Fruit fly (Drosophila melanogaster) whole organism, embryonic: ENCODE measurements around the gene CG8907.

Experiments
- ATbp ChIP-seq: fragments of 200-800 bp; sonication (Bioruptor generic); optimal IDR thresholded peaks from 2 replicates; lab custom pipeline; 2017; ENCODE audit warnings: missing biosample characterization, mild to moderate bottlenecking, missing genetic modification characterization, missing genetic modification reagents
- Antp ChIP-seq: fragments of 200-800 bp; sonication (Bioruptor generic); optimal IDR thresholded peaks from 3 replicates; lab custom pipeline; 2016; ENCODE audit warnings: missing biosample characterization, missing genetic modification characterization
- BtbVII ChIP-seq: fragments of 200-800 bp; sonication (Bioruptor generic); optimal IDR thresholded peaks from 3 replicates; lab custom pipeline; 2017; ENCODE audit warnings: missing biosample characterization, mild to moderate bottlenecking, missing genetic modification characterization
- Bteb2 ChIP-seq: fragments of 200-800 bp; sonication (Bioruptor generic); optimal IDR thresholded peaks from 2 replicates; lab custom pipeline; 2016; ENCODE audit warnings: missing biosample characterization, missing genetic modification characterization
- CG10147 ChIP-seq: fragments of 200-800 bp; sonication (Bioruptor generic); optimal IDR thresholded peaks from 2 replicates; lab custom pipeline; 2019; ENCODE audit warnings: missing biosample characterization, mild to moderate bottlenecking, missing genetic modification characterization, moderate library complexity
- CG11247 ChIP-seq: fragments of 200-800 bp; sonication (Bioruptor generic); IDR thresholded peaks from 2 replicates; pipeline ENCODE4 v1.3.6; 2022; ENCODE audit warnings: missing biosample characterization, missing genetic modification characterization
- CG12236 ChIP-seq: fragments of 200-800 bp; sonication (Bioruptor generic); optimal IDR thresholded peaks from 2 replicates; lab custom pipeline; 2016; ENCODE audit warnings: missing biosample characterization, missing genetic modification characterization
- CG12299 ChIP-seq: fragments of 200-800 bp; sonication (Bioruptor generic); optimal IDR thresholded peaks from 2 replicates; lab custom pipeline; 2018; ENCODE audit warnings: missing biosample characterization, mild to moderate bottlenecking, missing genetic modification characterization
- CG13123 ChIP-seq: fragments of 200-800 bp; sonication (Bioruptor generic); optimal IDR thresholded peaks from 2 replicates; lab custom pipeline; 2016; ENCODE audit warnings: missing biosample characterization, missing genetic modification characterization
- CG15514 ChIP-seq: fragments of 200-800 bp; sonication (Bioruptor generic); optimal IDR thresholded peaks from 3 replicates; lab custom pipeline; 2017; ENCODE audit warnings: missing biosample characterization, missing genetic modification characterization, mild to moderate bottlenecking, moderate library complexity, missing genetic modification reagents
- CG17912 ChIP-seq: fragments of 200-800 bp; sonication (Bioruptor generic); optimal IDR thresholded peaks from 2 replicates; lab custom pipeline; 2018; ENCODE audit warnings: missing biosample characterization, mild to moderate bottlenecking, missing genetic modification characterization
- CG18011 ChIP-seq: fragments of 200-800 bp; sonication (Bioruptor generic); optimal IDR thresholded peaks from 2 replicates; lab custom pipeline; 2017; ENCODE audit warnings: missing biosample characterization, missing genetic modification characterization, mild to moderate bottlenecking, moderate library complexity, missing genotype
- CG18476 ChIP-seq: fragments of 200-800 bp; sonication (Bioruptor generic); optimal IDR thresholded peaks from 2 replicates; lab custom pipeline; 2016; ENCODE audit warnings: missing biosample characterization, mild to moderate bottlenecking, missing genetic modification characterization
- CG18764 ChIP-seq: fragments of 200-800 bp; sonication (Bioruptor generic); optimal IDR thresholded peaks from 3 replicates; lab custom pipeline; 2016; ENCODE audit warnings: missing biosample characterization, missing genetic modification characterization
- CG30020 ChIP-seq: fragments of 200-800 bp; optimal IDR thresholded peaks from 2 replicates; lab custom pipeline; 2019; ENCODE audit warnings: missing biosample characterization, mild to moderate bottlenecking, missing genetic modification characterization, moderate library complexity
- CG31365 ChIP-seq: fragments of 200-800 bp; sonication (Bioruptor generic); optimal IDR thresholded peaks from 2 replicates; lab custom pipeline; 2018; ENCODE audit warnings: missing biosample characterization, mild to moderate bottlenecking, missing genetic modification characterization
- CG32532 ChIP-seq: fragments of 200-800 bp; sonication (Bioruptor generic); IDR thresholded peaks from 2 replicates; pipeline ENCODE4 v1.3.6; 2022; ENCODE audit warnings: missing biosample characterization, missing genetic modification characterization
- CG6272 ChIP-seq: fragments of 200-800 bp; sonication (Bioruptor generic); IDR thresholded peaks from 2 replicates; pipeline ENCODE4 v1.3.6; 2022; ENCODE audit warnings: missing biosample characterization, missing genetic modification characterization
- CG6765 ChIP-seq: fragments of 200-800 bp; sonication (Bioruptor generic); optimal IDR thresholded peaks from 3 replicates; lab custom pipeline; 2017; ENCODE audit warnings: missing biosample characterization, mild to moderate bottlenecking, missing genetic modification characterization
- CG8765 ChIP-seq: fragments of 200-800 bp; sonication (Bioruptor generic); IDR thresholded peaks from 2 replicates; pipeline ENCODE4 v1.3.6; 2022; ENCODE audit warnings: missing biosample characterization, missing genetic modification characterization
- CG9797 ChIP-seq: fragments of 200-800 bp; sonication (Bioruptor generic); optimal IDR thresholded peaks from 3 replicates; lab custom pipeline; 2018; ENCODE audit warnings: missing biosample characterization, mild to moderate bottlenecking, missing genetic modification characterization
- Camta ChIP-seq: fragments of 200-800 bp; sonication (Bioruptor generic); optimal IDR thresholded peaks from 2 replicates; lab custom pipeline; 2016; ENCODE audit warnings: missing biosample characterization, missing genetic modification characterization
- Dek ChIP-seq: fragments of 200-800 bp; sonication (Bioruptor generic); optimal IDR thresholded peaks from 3 replicates; lab custom pipeline; 2019; ENCODE audit warnings: missing biosample characterization, mild to moderate bottlenecking, missing genetic modification characterization, moderate library complexity
- Dip3 ChIP-seq: fragments of 200-800 bp; sonication (Bioruptor generic); optimal IDR thresholded peaks from 3 replicates; lab custom pipeline; 2016; ENCODE audit warnings: missing biosample characterization, missing genetic modification characterization
- Doc2 ChIP-seq: fragments of 200-800 bp; sonication (Bioruptor generic); IDR thresholded peaks from 2 replicates; pipeline ENCODE4 v1.3.6; 2022; ENCODE audit warnings: missing biosample characterization, missing genetic modification characterization
- E2f1 ChIP-seq: fragments of 200-800 bp; sonication (Bioruptor generic); IDR thresholded peaks from 2 replicates; pipeline ENCODE4 v1.3.6; 2022; ENCODE audit warnings: missing biosample characterization, missing genetic modification characterization
- Ets65A ChIP-seq: fragments of 200-800 bp; sonication (Bioruptor generic); peaks from one replicate; lab custom pipeline; 2016; ENCODE audit warnings: missing biosample characterization, missing genetic modification characterization
- H15 ChIP-seq: fragments of 200-800 bp; sonication (Bioruptor generic); IDR thresholded peaks from 3 replicates; pipeline ENCODE4 v1.3.6; 2022; ENCODE audit warnings: missing biosample characterization, missing genetic modification characterization
- HLH3B ChIP-seq: fragments of 200-800 bp; sonication (Bioruptor generic); IDR thresholded peaks from 2 replicates; pipeline ENCODE4 v1.3.6; 2022; ENCODE audit warnings: missing biosample characterization, missing genetic modification characterization
- Hand ChIP-seq: fragments of 200-800 bp; sonication (Bioruptor generic); optimal IDR thresholded peaks from 2 replicates; lab custom pipeline; 2017; ENCODE audit warnings: mild to moderate bottlenecking, missing biosample characterization, missing genetic modification reagents, missing genetic modification characterization
- Hr78 ChIP-seq, 2 experiments: fragments of 200-800 bp in 1 of 2; fragments of >200 bp in 1 of 2; sonication (Bioruptor generic) in 1 of 2; optimal IDR thresholded peaks; 2 replicates each; lab custom pipeline; 2017 to 2019; ENCODE audit warnings: missing biosample characterization in 2 of 2, missing genetic modification characterization in 2 of 2, mild to moderate bottlenecking in 1 of 2, moderate library complexity in 1 of 2
- Mad ChIP-seq: fragments of 200-800 bp; sonication (Bioruptor generic); optimal IDR thresholded peaks from 2 replicates; lab custom pipeline; 2016; ENCODE audit warnings: missing biosample characterization, missing genetic modification characterization
- Rfx ChIP-seq: fragments of 200-800 bp; sonication (Bioruptor generic); IDR thresholded peaks from 2 replicates; pipeline ENCODE4 v1.3.6; 2022; ENCODE audit warnings: missing biosample characterization, missing genetic modification characterization
- Usf ChIP-seq: fragments of 200-800 bp; sonication (Bioruptor generic); optimal IDR thresholded peaks from 2 replicates; lab custom pipeline; 2017; ENCODE audit warnings: missing genotype, missing biosample characterization, missing genetic modification characterization
- ac ChIP-seq: fragments of 200-800 bp; sonication (Bioruptor generic); optimal IDR thresholded peaks from 3 replicates; lab custom pipeline; 2017; ENCODE audit warnings: missing biosample characterization, mild to moderate bottlenecking, missing genetic modification characterization
- bcd ChIP-seq: fragments of 200-800 bp; sonication (Bioruptor generic); optimal IDR thresholded peaks from 2 replicates; lab custom pipeline; 2017; ENCODE audit warnings: missing biosample characterization, mild to moderate bottlenecking, missing genetic modification characterization
- chm ChIP-seq: fragments of 200-800 bp; sonication (Bioruptor generic); IDR thresholded peaks from 2 replicates; pipeline ENCODE4 v1.3.6; 2022; ENCODE audit warnings: missing biosample characterization, missing genetic modification characterization
- danr ChIP-seq: fragments of 200-800 bp; sonication (Bioruptor generic); IDR thresholded peaks from 2 replicates; pipeline ENCODE4 v1.3.6; 2022; ENCODE audit warnings: missing biosample characterization, missing genetic modification characterization
- dimm ChIP-seq: fragments of 200-800 bp; sonication (Bioruptor generic); IDR thresholded peaks from 2 replicates; pipeline ENCODE4 v1.3.6; 2022; ENCODE audit warnings: missing biosample characterization, missing genetic modification characterization
- en ChIP-seq: fragments of 200-800 bp; sonication (Bioruptor generic); optimal IDR thresholded peaks from 2 replicates; lab custom pipeline; 2016; ENCODE audit warnings: missing biosample characterization, missing genetic modification characterization
- grn ChIP-seq: fragments of 200-800 bp; sonication (Bioruptor generic); optimal IDR thresholded peaks from 3 replicates; lab custom pipeline; 2017; ENCODE audit warnings: missing biosample characterization, missing genetic modification characterization
- gsb-n ChIP-seq: fragments of 200-800 bp; sonication (Bioruptor generic); optimal IDR thresholded peaks from 3 replicates; lab custom pipeline; 2018; ENCODE audit warnings: missing biosample characterization, mild to moderate bottlenecking, missing genetic modification characterization
- klu ChIP-seq: fragments of 200-800 bp; sonication (Bioruptor generic); IDR thresholded peaks from 2 replicates; pipeline ENCODE4 v1.3.6; 2022; ENCODE audit warnings: missing biosample characterization, missing genetic modification characterization
- onecut ChIP-seq: fragments of 200-800 bp; sonication (Bioruptor generic); IDR thresholded peaks from 2 replicates; pipeline ENCODE4 v1.3.6; 2022; ENCODE audit warnings: missing biosample characterization, missing genetic modification characterization
- rib ChIP-seq: fragments of 200-800 bp; sonication (Bioruptor generic); IDR thresholded peaks from 2 replicates; pipeline ENCODE4 v1.3.6; 2022; ENCODE audit warnings: missing biosample characterization, missing genetic modification characterization
- row ChIP-seq: fragments of 200-800 bp; sonication (Bioruptor generic); IDR thresholded peaks from 3 replicates; pipeline ENCODE4 v1.3.6; 2022; ENCODE audit warnings: missing biosample characterization, missing genetic modification characterization
- sim ChIP-seq: fragments of 200-800 bp; sonication (Bioruptor generic); IDR thresholded peaks from 2 replicates; pipeline ENCODE4 v1.3.6; 2022; ENCODE audit warnings: missing biosample characterization, missing genetic modification characterization
- tgo ChIP-seq: fragments of 200-800 bp; sonication (Bioruptor generic); IDR thresholded peaks from 3 replicates; pipeline ENCODE4 v1.3.6; 2022; ENCODE audit warnings: missing biosample characterization, missing genetic modification characterization
- tup ChIP-seq: fragments of 200-800 bp; sonication (Bioruptor generic); optimal IDR thresholded peaks from 2 replicates; lab custom pipeline; 2016; ENCODE audit warnings: missing biosample characterization, mild to moderate bottlenecking, missing genetic modification characterization, moderate library complexity
- vnd ChIP-seq: fragments of 200-800 bp; sonication (Bioruptor generic); IDR thresholded peaks from 3 replicates; pipeline ENCODE4 v1.3.6; 2022; ENCODE audit warnings: missing biosample characterization, missing genetic modification characterization; ENCODE audit not compliant: partially characterized antibody

CG8907 gene

DNA sequence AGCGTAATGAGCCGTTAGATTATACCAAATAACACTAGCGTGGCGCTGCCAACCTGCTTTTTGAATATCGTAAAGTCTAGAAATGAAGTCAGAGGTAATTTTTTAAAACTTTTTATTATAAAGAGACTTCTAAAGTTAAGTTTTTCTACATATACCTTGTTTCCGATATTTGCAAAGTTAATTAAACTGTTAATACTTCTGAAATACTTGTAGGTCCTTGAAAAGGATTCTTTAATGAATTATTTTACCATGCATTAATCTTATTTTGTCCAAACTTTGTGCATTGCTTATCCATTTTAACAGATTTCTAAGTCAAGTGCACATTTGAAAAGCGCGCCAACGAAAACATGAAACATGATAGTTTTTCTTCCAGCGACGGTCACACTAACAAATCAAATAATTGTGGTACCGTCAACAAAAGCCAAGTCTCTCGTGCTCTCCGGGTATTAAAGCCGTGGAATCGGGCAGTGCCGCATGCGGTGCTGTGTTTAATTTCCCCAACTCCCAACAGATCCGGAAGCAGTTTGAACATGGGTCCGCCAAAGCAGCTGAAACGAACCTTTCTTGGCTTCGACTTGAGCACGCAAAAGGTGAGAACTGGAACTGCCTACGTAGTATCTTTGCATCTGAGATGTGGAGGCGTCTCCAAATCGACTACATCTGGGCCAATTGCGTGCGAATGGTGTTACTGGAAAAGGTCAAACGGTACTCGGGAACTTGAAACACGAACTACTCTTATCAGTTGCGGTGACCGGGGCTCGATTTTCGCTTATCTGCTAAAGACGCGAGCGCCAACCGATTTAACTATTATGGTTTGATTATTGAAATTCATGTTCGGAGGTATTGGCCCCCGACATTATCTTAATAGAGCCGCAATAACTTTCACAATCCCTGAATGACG is 11.8 kb upstream of the CG8907 start, which contains the start of the genes EMC2A and CG3534 (continued):
- TF ChIP-seq klu (GFP tag; lab: Robert Waterston, UW) (no peak), Camta (GFP tag; lab: Kevin White, UChicago) (no peak), CG10147 (no peak), rib (GFP tag; lab: Robert Waterston, UW) (no peak), chm (GFP tag; lab: Robert Waterston, UW) (no peak), CG11247 (GFP tag; lab: Robert Waterston, UW) (no peak), CG18011 (GFP tag; lab: Kevin White, UChicago) (no peak), CG12236 (no peak), Mad (GFP tag; lab: Kevin White, UChicago) (no peak), en (GFP tag; lab: Kevin White, UChicago) (no peak), CG12299 (tag; lab: Kevin White, UChicago) (no peak), CG15514 (peak; percentile 57), row (GFP tag; lab: Robert Waterston, UW) (no peak), dimm (GFP tag; lab: Robert Waterston, UW) (no peak), Ets65A (no peak), CG6765 (GFP tag; lab: Kevin White, UChicago) (no peak), Hr78 (GFP tag; optimal IDR thresholded peaks at IDR 0.05; lab: Kevin White, UChicago) (peak in 1 of 2 experiments; percentile 87), Usf (GFP tag; lab: Kevin White, UChicago) (no peak), E2f1 (no peak; the same call in 1 of the 2 replicates), CG18764 (GFP tag; lab: Kevin White, UChicago) (no peak), CG30020 (no peak), danr (GFP tag; lab: Robert Waterston, UW) (no peak), Doc2 (GFP tag; lab: Robert Waterston, UW) (no peak), Dip3 (GFP tag; lab: Kevin White, UChicago) (peak; percentile 32), CG31365 (tag; lab: Kevin White, UChicago) (no peak), tup (GFP tag; lab: Kevin White, UChicago) (no peak), ac (GFP tag; lab: Kevin White, UChicago) (no peak), CG6272 (GFP tag; lab: Robert Waterston, UW) (no peak), BtbVII (GFP tag; lab: Kevin White, UChicago) (no peak), CG17912 (GFP tag; lab: Kevin White, UChicago) (no peak), onecut (GFP tag; lab: Robert Waterston, UW) (no peak), CG9797 (peak; percentile 69), vnd (GFP tag; lab: Robert Waterston, UW) (no peak), bcd (GFP tag; lab: Kevin White, UChicago) (peak; percentile 41), HLH3B (no peak), H15 (GFP tag; lab: Robert Waterston, UW) (no peak), Bteb2 (no peak), grn (GFP tag; lab: Kevin White, UChicago) (peak; percentile 12), Rfx (GFP tag; lab: Robert Waterston, UW) (no peak; the same call in 1 of the 2 replicates), CG32532 (peak; percentile 57), tgo (GFP tag; lab: Robert Waterston, UW) (peak; percentile 26; the same call in 1 of the 3 replicates), sim (GFP tag; lab: Robert Waterston, UW) (no peak), CG18476 (GFP tag; lab: Kevin White, UChicago) (no peak), Hand (GFP tag; lab: Kevin White, UChicago) (no peak), Dek (tag; lab: Kevin White, UChicago) (peak; percentile 12), Antp (GFP tag; lab: Kevin White, UChicago) (peak; percentile 33), gsb-n (tag; lab: Kevin White, UChicago) (no peak), ATbp (GFP tag; lab: Kevin White, UChicago) (no peak), CG8765 (GFP tag; lab: Robert Waterston, UW) (no peak), CG13123 (GFP tag; lab: Kevin White, UChicago) (no peak)
